Fruit fly (Drosophila melanogaster) Kc167 (cell line): ENCODE results near the gene CG4291.

Source experiments
- Myc ChIP-seq: fragments of >200 bp; optimal IDR thresholded peaks from 2 replicates; lab custom pipeline; 2017; ENCODE audit warnings: missing external identifiers
- insv ChIP-seq: fragments of >200 bp; optimal IDR thresholded peaks from 3 replicates; lab custom pipeline; 2018; ENCODE audit warnings: missing external identifiers
- psq ChIP-seq: fragments of >200 bp; optimal IDR thresholded peaks from 2 replicates; lab custom pipeline; 2017; ENCODE audit warnings: missing external identifiers

DNA sequence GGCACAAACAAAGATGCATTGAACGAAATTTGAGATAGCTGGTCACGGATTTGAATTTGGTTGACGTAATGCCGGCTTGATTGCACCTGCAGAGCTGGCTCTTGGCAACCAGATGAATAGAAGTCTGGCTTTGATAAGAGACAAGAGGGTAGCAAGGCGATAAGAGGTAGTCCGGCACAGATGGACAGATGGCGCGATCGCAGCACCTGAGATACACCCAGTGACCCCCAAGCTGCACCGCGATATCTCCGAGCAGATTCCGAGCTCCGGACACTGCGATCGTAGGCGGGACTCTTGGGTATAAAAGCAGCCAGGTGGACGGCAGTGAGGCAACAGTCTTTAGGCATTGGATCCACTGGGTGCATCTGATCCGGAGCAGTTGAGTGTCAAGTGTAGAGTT is 45.8 kb upstream of the CG4291 start, which contains the start of gene Lsp1beta:
- TF ChIP-seq Myc (lab: Kevin White, UChicago) (no peak), psq (lab: Kevin White, UChicago) (no peak), insv (lab: Kevin White, UChicago) (no peak)
